Fruit fly (Drosophila melanogaster) whole organism, embryonic: Measurements from ENCODE around the gene Spn27A.

Experiments used
- Atf6 ChIP-seq: fragments of 200-800 bp; sonication (Bioruptor generic); IDR thresholded peaks from 2 replicates; pipeline ENCODE4 v1.3.6; 2022; ENCODE audit warnings: missing biosample characterization, missing genetic modification characterization
- CG8290 ChIP-seq, 3 experiments: fragments of 200-800 bp; sonication (Bioruptor generic); optimal IDR thresholded peaks; 2 replicates each; lab custom pipeline; 2016 to 2019; ENCODE audit warnings: missing biosample characterization in 3 of 3, missing genetic modification characterization in 3 of 3, mild to moderate bottlenecking in 2 of 3, moderate library complexity in 1 of 3
- CG9817 ChIP-seq: fragments of 200-800 bp; sonication (Bioruptor generic); optimal IDR thresholded peaks from 2 replicates; lab custom pipeline; 2018; ENCODE audit warnings: missing biosample characterization, mild to moderate bottlenecking, missing genetic modification characterization, moderate library complexity
- HLH3B ChIP-seq: fragments of 200-800 bp; sonication (Bioruptor generic); IDR thresholded peaks from 2 replicates; pipeline ENCODE4 v1.3.6; 2022; ENCODE audit warnings: missing biosample characterization, missing genetic modification characterization
- Oli ChIP-seq: fragments of 200-800 bp; sonication (Bioruptor generic); optimal IDR thresholded peaks from 2 replicates; lab custom pipeline; 2018; ENCODE audit warnings: missing biosample characterization, mild to moderate bottlenecking, missing genetic modification characterization, moderate library complexity
- aop ChIP-seq: fragments of 200-800 bp; sonication (Bioruptor generic); IDR thresholded peaks from 2 replicates; pipeline ENCODE4 v1.3.6; 2022; ENCODE audit warnings: missing biosample characterization, missing genetic modification characterization
- bab2 ChIP-seq: fragments of 200-800 bp; sonication (Bioruptor generic); optimal IDR thresholded peaks from 2 replicates; lab custom pipeline; 2016; ENCODE audit warnings: missing biosample characterization, missing genetic modification characterization
- gsb ChIP-seq: fragments of 200-800 bp; sonication (Bioruptor generic); IDR thresholded peaks from 2 replicates; pipeline ENCODE4 v1.3.6; 2022; ENCODE audit warnings: missing biosample characterization, missing genetic modification characterization
- nau ChIP-seq: fragments of 200-800 bp; sonication (Bioruptor generic); optimal IDR thresholded peaks from 3 replicates; lab custom pipeline; 2017; ENCODE audit warnings: missing biosample characterization, mild to moderate bottlenecking, missing genetic modification characterization, missing genetic modification reagents
- p53 ChIP-seq: fragments of 200-800 bp; sonication (Bioruptor generic); optimal IDR thresholded peaks from 2 replicates; lab custom pipeline; 2016; ENCODE audit warnings: missing biosample characterization, missing genetic modification characterization
- usp ChIP-seq: fragments of >200 bp; optimal IDR thresholded peaks from 2 replicates; lab custom pipeline; 2017; ENCODE audit warnings: missing biosample characterization, missing genetic modification characterization

- TF ChIP-seq HLH3B (GFP tag; lab: Robert Waterston, UW) (no peak), Atf6 (GFP tag; lab: Robert Waterston, UW) (no peak), gsb (GFP tag; lab: Robert Waterston, UW) (no peak), CG8290 (GFP tag; optimal IDR thresholded peaks at IDR 0.05; lab: Kevin White, UChicago) (no peak), CG8290 (tag; optimal IDR thresholded peaks at IDR 0.05; lab: Kevin White, UChicago) (no peak), CG9817 (tag; lab: Kevin White, UChicago) (no peak), aop (GFP tag; lab: Robert Waterston, UW) (no peak), bab2 (GFP tag; lab: Kevin White, UChicago) (no peak), p53 (GFP tag; lab: Kevin White, UChicago) (no peak), Oli (no peak), usp (no peak), nau (GFP tag; lab: Kevin White, UChicago) (no peak)
Measured at dm6 chr2L:6644421-6645059, 28.6 kb downstream of the Spn27A start.
